Worm (Caenorhabditis elegans) whole organism, late embryonic: ENCODE measurements around the gene nmr-2.

ENCODE experiments used
- ama-1 ChIP-seq: fragments of 150-350 bp; optimal IDR thresholded peaks from 2 replicates; lab custom pipeline; 2014
- ceh-48 ChIP-seq: sonication (generic microtip); optimal IDR thresholded peaks from 2 replicates; lab custom pipeline; 2016; ENCODE audit warnings: missing genetic modification characterization, inconsistent platforms, missing compliant biosample characterization
- elt-2 ChIP-seq: sonication (generic microtip); optimal IDR thresholded peaks from 2 replicates; lab custom pipeline; 2016; ENCODE audit warnings: missing genetic modification reagents, missing genetic modification characterization, missing compliant biosample characterization
- lim-6 ChIP-seq: sonication (generic microtip); optimal IDR thresholded peaks from 2 replicates; lab custom pipeline; 2016; ENCODE audit warnings: missing genetic modification characterization, missing compliant biosample characterization
- pag-3 ChIP-seq: sonication (generic microtip); optimal IDR thresholded peaks from 2 replicates; lab custom pipeline; 2016; ENCODE audit warnings: missing compliant biosample characterization, missing genetic modification characterization, borderline replicate concordance
- pqm-1 ChIP-seq: sonication (generic microtip); optimal IDR thresholded peaks from 2 replicates; lab custom pipeline; 2016; ENCODE audit warnings: missing genetic modification characterization, missing compliant biosample characterization
- sox-2 ChIP-seq: fragments of 200-800 bp; sonication (Bioruptor generic); IDR thresholded peaks from 2 replicates; pipeline ENCODE4 v1.3.6; 2022; ENCODE audit warnings: missing genetic modification reagents, missing genetic modification characterization, missing compliant biosample characterization
- sox-4 ChIP-seq: sonication (generic microtip); optimal IDR thresholded peaks from 2 replicates; lab custom pipeline; 2017; ENCODE audit warnings: mild to moderate bottlenecking, missing genetic modification characterization, inconsistent platforms, missing compliant biosample characterization
- tbx-2 ChIP-seq: sonication (generic microtip); optimal IDR thresholded peaks from 2 replicates; lab custom pipeline; 2016; ENCODE audit warnings: missing genetic modification characterization, missing compliant biosample characterization

ce11 chrV:14971136-14971535, 40.3 kb downstream of the nmr-2 start, which contains the start of gene nlp-59:
- no peak for TF ChIP-seq ama-1 (lab: Kevin White, UChicago)
- TF ChIP-seq pqm-1 (tag; lab: Kevin White, UChicago) = no peak
- no peak for TF ChIP-seq sox-2 (GFP tag; lab: Robert Waterston, UW)
- no peak for TF ChIP-seq pag-3 (tag; lab: Kevin White, UChicago)
- no peak for TF ChIP-seq elt-2 (tag; lab: Kevin White, UChicago)
- TF ChIP-seq lim-6 = no peak
- no peak for TF ChIP-seq sox-4 (tag; lab: Kevin White, UChicago)
- TF ChIP-seq tbx-2 (tag; lab: Kevin White, UChicago) = no peak
- TF ChIP-seq ceh-48 (tag; lab: Kevin White, UChicago) = no peak
